Worm (Caenorhabditis elegans): ENCODE measurements around the gene F31D5.1.

The F31D5.1 gene

ce11 chrII:4244959-4245358, 25.8 kb downstream of the F31D5.1 start:
- TF ChIP-seq zag-1 (tag; optimal IDR thresholded peaks at IDR 0.05): no peak
- TF ChIP-seq nhr-11 (tag; optimal IDR thresholded peaks at IDR 0.05): no peak
- TF ChIP-seq nhr-48 (tag; optimal IDR thresholded peaks at IDR 0.05): no peak
- TF ChIP-seq lin-29 (GFP tag; IDR thresholded peaks at IDR 0.05): no peak
- no peak for TF ChIP-seq ZK337.2 (GFP tag; IDR thresholded peaks at IDR 0.05)
- TF ChIP-seq set-16 (GFP tag; IDR thresholded peaks at IDR 0.05): no peak
- TF ChIP-seq F37D6.2 (tag; optimal IDR thresholded peaks at IDR 0.05): no peak
- no peak for TF ChIP-seq duxl-1 (tag; optimal IDR thresholded peaks at IDR 0.05; ENCODE audit: poor library complexity)

- TF ChIP-seq lim-7 (GFP tag; IDR thresholded peaks at IDR 0.05) (no peak), duxl-1 (tag; optimal IDR thresholded peaks at IDR 0.05; ENCODE audit: poor library complexity) (no peak), ama-1 (optimal IDR thresholded peaks at IDR 0.05) (no peak), ZK546.5 (tag; optimal IDR thresholded peaks at IDR 0.05) (no peak), pqm-1 (tag; optimal IDR thresholded peaks at IDR 0.05) (no peak), nhr-237 (tag; optimal IDR thresholded peaks at IDR 0.05) (no peak)
Measured at ce11 chrII:4246897-4247296, 27.7 kb downstream of the F31D5.1 start, which contains the start of gene gpa-11. Gene gpa-11 (plus strand): TSS chrII:4247197.

DNA sequence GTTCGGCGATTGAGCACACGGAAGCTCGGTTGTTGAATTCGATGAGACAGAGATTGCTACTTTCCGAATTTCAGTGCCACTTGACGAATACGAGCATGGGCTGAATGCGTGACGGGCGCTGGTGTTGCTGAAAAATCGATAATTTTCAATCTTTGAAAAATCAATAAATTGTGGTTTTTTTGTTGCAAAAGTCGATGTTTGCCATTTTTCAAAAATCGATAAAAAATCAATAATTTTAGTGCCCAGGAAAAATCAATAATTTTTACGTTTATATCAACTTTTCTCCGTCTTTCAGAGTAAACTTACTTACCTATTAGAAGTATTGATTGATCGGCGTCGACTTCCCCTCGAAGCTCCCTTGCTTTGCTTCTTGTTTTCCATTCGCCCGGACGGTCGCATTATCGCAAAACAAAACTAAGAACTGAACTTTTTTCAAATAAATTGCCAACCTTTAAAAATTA, 37.4 kb downstream of the F31D5.1 start, which contains the start of gene C16A11.7:
Gene C16A11.7 (minus strand): TSS at position 411 of the 461 bp plus-strand sequence.
- peak; percentile 95 for TF ChIP-seq ceh-28 (tag; optimal IDR thresholded peaks at IDR 0.05)
- TF ChIP-seq hmg-1.1 (GFP tag; IDR thresholded peaks at IDR 0.05): no peak

DNA sequence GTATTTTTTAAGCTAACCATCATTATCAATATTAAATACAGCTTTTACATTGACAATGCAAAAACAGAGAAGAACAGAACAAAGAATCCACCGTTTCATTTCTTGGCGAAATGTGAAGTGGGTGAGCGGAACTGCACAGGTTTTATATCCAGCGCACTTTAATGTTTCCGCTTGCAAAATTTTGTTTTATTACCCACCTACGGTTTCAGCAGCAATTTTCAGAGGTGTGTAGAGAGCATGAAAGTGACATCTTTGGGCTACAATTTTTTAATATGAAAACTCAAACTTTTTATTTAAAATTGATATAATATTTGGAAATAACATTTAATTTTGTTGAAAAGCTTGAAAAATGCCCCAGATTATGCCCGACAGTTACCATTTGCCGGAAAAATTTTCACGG, 39.5 kb downstream of the F31D5.1 start, which contains the start of gene clec-135:
Gene clec-135 (minus strand): TSS at position 101 of the 400 bp plus-strand sequence.
- TF ChIP-seq set-16 (GFP tag; IDR thresholded peaks at IDR 0.05): no peak
- TF ChIP-seq dmd-9 (GFP tag; IDR thresholded peaks at IDR 0.05): no peak
- TF ChIP-seq nhr-6 (tag; optimal IDR thresholded peaks at IDR 0.05): no peak
- no peak for TF ChIP-seq dpl-1 (GFP tag; optimal IDR thresholded peaks at IDR 0.05)
- TF ChIP-seq saeg-2 (GFP tag; IDR thresholded peaks at IDR 0.05): no peak
- no peak for TF ChIP-seq daf-16 (GFP tag; optimal IDR thresholded peaks at IDR 0.05)
- TF ChIP-seq daf-16 (tag; optimal IDR thresholded peaks at IDR 0.05): no peak
- TF ChIP-seq F49E8.2 (tag; optimal IDR thresholded peaks at IDR 0.05; ENCODE audit: borderline replicate concordance): no peak
- no peak for TF ChIP-seq unc-39 (tag; optimal IDR thresholded peaks at IDR 0.05)
- no peak for TF ChIP-seq ceh-32 (tag; optimal IDR thresholded peaks at IDR 0.05; ENCODE audit: poor library complexity)
- no peak for TF ChIP-seq F44E2.7 (GFP tag; IDR thresholded peaks at IDR 0.05)
- TF ChIP-seq nhr-41 (GFP tag; IDR thresholded peaks at IDR 0.05): no peak
- no peak for TF ChIP-seq nhr-28 (tag; optimal IDR thresholded peaks at IDR 0.05)
- TF ChIP-seq arid-1 (GFP tag; conservative IDR thresholded peaks at IDR 0.05): no peak
- no peak for TF ChIP-seq nhr-77 (tag; optimal IDR thresholded peaks at IDR 0.05)
- no peak for TF ChIP-seq daf-8 (GFP tag; IDR thresholded peaks at IDR 0.05)
- no peak for TF ChIP-seq nhr-237 (tag; optimal IDR thresholded peaks at IDR 0.05)
- no peak for TF ChIP-seq jun-1 (tag; optimal IDR thresholded peaks at IDR 0.05)
- no peak for TF ChIP-seq F37D6.2 (tag; optimal IDR thresholded peaks at IDR 0.05)
- no peak for TF ChIP-seq mxl-3 (GFP tag; optimal IDR thresholded peaks at IDR 0.05)
- no peak for TF ChIP-seq lir-3 (tag; optimal IDR thresholded peaks at IDR 0.05)

DNA sequence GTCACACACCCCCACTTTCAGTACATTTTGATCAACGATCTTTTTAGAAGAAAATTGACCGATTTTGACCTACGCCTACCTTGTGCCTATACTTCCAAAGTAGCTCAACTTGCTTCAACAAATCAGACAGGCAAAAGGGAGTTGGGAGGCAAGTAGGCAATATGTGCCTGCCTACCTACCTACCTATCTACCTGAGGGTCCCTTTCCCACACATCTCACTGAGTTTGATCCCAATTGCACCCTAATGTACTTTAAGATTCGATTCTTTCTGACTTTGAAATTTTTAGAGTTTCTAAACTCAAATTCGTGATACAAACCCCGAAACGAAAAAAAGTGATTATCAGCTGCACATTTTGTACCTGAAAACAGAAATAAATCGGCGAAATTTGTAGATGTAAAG, 48.5 kb downstream of the F31D5.1 start:
- TF ChIP-seq nhr-28 (tag; optimal IDR thresholded peaks at IDR 0.05): no peak
- peak; percentile 98 for TF ChIP-seq aha-1 (tag)
- TF ChIP-seq hmg-1.1 (GFP tag; IDR thresholded peaks at IDR 0.05): no peak

Measured in whole organism, L4 larva.